Fruit fly (Drosophila melanogaster) whole organism, embryonic: ENCODE data around the gene CG4009.

Source experiments
- ATbp ChIP-seq: fragments of 200-800 bp; sonication (Bioruptor generic); optimal IDR thresholded peaks from 2 replicates; lab custom pipeline; 2017; ENCODE audit warnings: missing biosample characterization, mild to moderate bottlenecking, missing genetic modification characterization, missing genetic modification reagents
- Aef1 ChIP-seq: fragments of 200-800 bp; sonication (Bioruptor generic); IDR thresholded peaks from 3 replicates; pipeline ENCODE4 v1.3.6; 2022; ENCODE audit warnings: missing biosample characterization, missing genetic modification characterization
- CG10565 ChIP-seq: fragments of 200-800 bp; sonication (Bioruptor generic); optimal IDR thresholded peaks from 3 replicates; lab custom pipeline; 2016; ENCODE audit warnings: missing biosample characterization, mild to moderate bottlenecking, missing genetic modification characterization
- CG11247 ChIP-seq: fragments of 200-800 bp; sonication (Bioruptor generic); IDR thresholded peaks from 2 replicates; pipeline ENCODE4 v1.3.6; 2022; ENCODE audit warnings: missing biosample characterization, missing genetic modification characterization
- CG12071 ChIP-seq: fragments of 200-800 bp; sonication (Bioruptor generic); optimal IDR thresholded peaks from 3 replicates; lab custom pipeline; 2018; ENCODE audit warnings: missing biosample characterization, mild to moderate bottlenecking, missing genetic modification characterization
- CG12659 ChIP-seq: fragments of 200-800 bp; sonication (Bioruptor generic); optimal IDR thresholded peaks from 3 replicates; lab custom pipeline; 2017; ENCODE audit warnings: mild to moderate bottlenecking, missing biosample characterization, missing genetic modification reagents, missing genetic modification characterization
- CG13424 ChIP-seq: fragments of 200-800 bp; sonication (Bioruptor generic); optimal IDR thresholded peaks from 2 replicates; lab custom pipeline; 2019; ENCODE audit warnings: missing biosample characterization, mild to moderate bottlenecking, missing genetic modification characterization, moderate library complexity
- CG17328 ChIP-seq: fragments of 200-800 bp; sonication (Bioruptor generic); IDR thresholded peaks from 2 replicates; pipeline ENCODE4 v1.3.6; 2022; ENCODE audit warnings: missing biosample characterization, missing genetic modification characterization
- CG17802 ChIP-seq: fragments of 200-800 bp; sonication (Bioruptor generic); optimal IDR thresholded peaks from 2 replicates; lab custom pipeline; 2018; ENCODE audit warnings: missing biosample characterization, mild to moderate bottlenecking, missing genetic modification characterization, moderate library complexity
- CG17829 ChIP-seq: fragments of 200-800 bp; optimal IDR thresholded peaks from 2 replicates; lab custom pipeline; 2019; ENCODE audit warnings: missing biosample characterization, mild to moderate bottlenecking, missing genetic modification characterization, moderate library complexity
- CG1832 ChIP-seq: fragments of 200-800 bp; sonication (Bioruptor generic); optimal IDR thresholded peaks from 2 replicates; lab custom pipeline; 2017; ENCODE audit warnings: missing biosample characterization, mild to moderate bottlenecking, missing genetic modification characterization, inconsistent platforms
- CG2678 ChIP-seq: fragments of 200-800 bp; sonication (Bioruptor generic); optimal IDR thresholded peaks from 3 replicates; lab custom pipeline; 2019; ENCODE audit warnings: missing biosample characterization, mild to moderate bottlenecking, missing genetic modification characterization, moderate library complexity
- CG2712 ChIP-seq: fragments of 200-800 bp; optimal IDR thresholded peaks from 3 replicates; lab custom pipeline; 2019; ENCODE audit warnings: missing biosample characterization, mild to moderate bottlenecking, missing genetic modification characterization, moderate library complexity
- CG30403 ChIP-seq: fragments of 200-800 bp; sonication (Bioruptor generic); optimal IDR thresholded peaks from 3 replicates; lab custom pipeline; 2016; ENCODE audit warnings: missing biosample characterization, missing genetic modification characterization
- CG30431 ChIP-seq: fragments of 200-800 bp; sonication (Bioruptor generic); optimal IDR thresholded peaks from 2 replicates; lab custom pipeline; 2017; ENCODE audit warnings: missing biosample characterization, missing genetic modification characterization
- CG3065 ChIP-seq: fragments of 200-800 bp; sonication (Bioruptor generic); optimal IDR thresholded peaks from 2 replicates; lab custom pipeline; 2016; ENCODE audit warnings: missing biosample characterization, missing genetic modification characterization
- CG42726 ChIP-seq: fragments of 200-800 bp; sonication (Bioruptor generic); IDR thresholded peaks from 2 replicates; pipeline ENCODE4 v1.3.6; 2022; ENCODE audit warnings: missing biosample characterization, missing genetic modification characterization; ENCODE audit not compliant: partially characterized antibody
- CG4404 ChIP-seq: fragments of 200-800 bp; sonication (Bioruptor generic); IDR thresholded peaks from 2 replicates; pipeline ENCODE4 v1.3.6; 2022; ENCODE audit warnings: missing biosample characterization, missing genetic modification characterization
- CG4424 ChIP-seq: fragments of 200-800 bp; sonication (Bioruptor generic); optimal IDR thresholded peaks from 3 replicates; lab custom pipeline; 2016; ENCODE audit warnings: missing biosample characterization, missing genetic modification characterization
- CG6272 ChIP-seq: fragments of 200-800 bp; sonication (Bioruptor generic); IDR thresholded peaks from 2 replicates; pipeline ENCODE4 v1.3.6; 2022; ENCODE audit warnings: missing biosample characterization, missing genetic modification characterization
- CG7357 ChIP-seq: fragments of 200-800 bp; sonication (Bioruptor generic); IDR thresholded peaks from 3 replicates; pipeline ENCODE4 v1.3.6; 2022; ENCODE audit warnings: missing biosample characterization, missing genetic modification characterization
- CG8290 ChIP-seq, 3 experiments: fragments of 200-800 bp; sonication (Bioruptor generic); optimal IDR thresholded peaks; 2 replicates each; lab custom pipeline; 2016 to 2019; ENCODE audit warnings: missing biosample characterization in 3 of 3, missing genetic modification characterization in 3 of 3, mild to moderate bottlenecking in 2 of 3, moderate library complexity in 1 of 3
- CG9215 ChIP-seq: fragments of 200-800 bp; sonication (Bioruptor generic); IDR thresholded peaks from 2 replicates; pipeline ENCODE4 v1.3.6; 2022; ENCODE audit warnings: missing biosample characterization, missing genetic modification characterization
- CTCF ChIP-seq: fragments of 200-800 bp; sonication (Bioruptor generic); optimal IDR thresholded peaks from 2 replicates; lab custom pipeline; 2017; ENCODE audit warnings: missing biosample characterization, mild to moderate bottlenecking, missing genetic modification characterization, moderate library complexity
- Dref ChIP-seq: fragments of 200-800 bp; sonication (Bioruptor generic); IDR thresholded peaks from 2 replicates; pipeline ENCODE4 v1.3.6; 2022; ENCODE audit warnings: missing biosample characterization, missing genetic modification characterization
- E2f1 ChIP-seq: fragments of 200-800 bp; sonication (Bioruptor generic); IDR thresholded peaks from 2 replicates; pipeline ENCODE4 v1.3.6; 2022; ENCODE audit warnings: missing biosample characterization, missing genetic modification characterization
- Fer3 ChIP-seq: fragments of 200-800 bp; sonication (Bioruptor generic); optimal IDR thresholded peaks from 2 replicates; lab custom pipeline; 2018; ENCODE audit warnings: missing biosample characterization, mild to moderate bottlenecking, missing genetic modification characterization, moderate library complexity
- H15 ChIP-seq: fragments of 200-800 bp; sonication (Bioruptor generic); IDR thresholded peaks from 3 replicates; pipeline ENCODE4 v1.3.6; 2022; ENCODE audit warnings: missing biosample characterization, missing genetic modification characterization
- MESR4 ChIP-seq: fragments of 200-800 bp; sonication (Bioruptor generic); optimal IDR thresholded peaks from 2 replicates; lab custom pipeline; 2018; ENCODE audit warnings: missing biosample characterization, mild to moderate bottlenecking, missing genetic modification characterization, moderate library complexity
- Mad ChIP-seq: fragments of 200-800 bp; sonication (Bioruptor generic); optimal IDR thresholded peaks from 2 replicates; lab custom pipeline; 2016; ENCODE audit warnings: missing biosample characterization, missing genetic modification characterization
- Mes4 ChIP-seq: fragments of 200-800 bp; sonication (Bioruptor generic); optimal IDR thresholded peaks from 2 replicates; lab custom pipeline; 2016; ENCODE audit warnings: missing biosample characterization, missing genetic modification characterization
- Oli ChIP-seq: fragments of 200-800 bp; sonication (Bioruptor generic); optimal IDR thresholded peaks from 2 replicates; lab custom pipeline; 2018; ENCODE audit warnings: missing biosample characterization, mild to moderate bottlenecking, missing genetic modification characterization, moderate library complexity
- PHDP ChIP-seq: fragments of 200-800 bp; sonication (Bioruptor generic); optimal IDR thresholded peaks from 3 replicates; lab custom pipeline; 2018; ENCODE audit warnings: missing biosample characterization, mild to moderate bottlenecking, missing genetic modification characterization, moderate library complexity
- Ptx1 ChIP-seq: fragments of 200-800 bp; sonication (Bioruptor generic); IDR thresholded peaks from 2 replicates; pipeline ENCODE4 v1.3.6; 2022; ENCODE audit warnings: missing biosample characterization, missing genetic modification characterization
- Taf1 ChIP-seq: fragments of 200-800 bp; sonication (Bioruptor generic); IDR thresholded peaks from 2 replicates; pipeline ENCODE4 v1.3.6; 2022; ENCODE audit warnings: missing biosample characterization, missing genetic modification characterization
- Trl ChIP-seq, 3 experiments: fragments of >200 bp in 2 of 3; fragments of 200-800 bp in 1 of 3; sonication (Bioruptor generic) in 1 of 3; optimal IDR thresholded peaks; 2 replicates in 1 of 3; 3 replicates in 2 of 3; lab custom pipeline; 2016 to 2017; ENCODE audit warnings: missing biosample characterization in 1 of 3, missing genetic modification characterization in 1 of 3
- amos ChIP-seq: fragments of 200-800 bp; sonication (Bioruptor generic); IDR thresholded peaks from 2 replicates; pipeline ENCODE4 v1.3.6; 2022; ENCODE audit warnings: missing biosample characterization, missing genetic modification characterization; ENCODE audit not compliant: partially characterized antibody
- cas ChIP-seq: fragments of 200-800 bp; sonication (Bioruptor generic); IDR thresholded peaks from 2 replicates; pipeline ENCODE4 v1.3.6; 2022; ENCODE audit warnings: missing biosample characterization, missing genetic modification characterization
- caup ChIP-seq: fragments of 200-800 bp; sonication (Bioruptor generic); optimal IDR thresholded peaks from 3 replicates; lab custom pipeline; 2017; ENCODE audit warnings: missing biosample characterization, mild to moderate bottlenecking, missing genetic modification characterization, moderate library complexity; ENCODE audit not compliant: severe bottlenecking
- chm ChIP-seq: fragments of 200-800 bp; sonication (Bioruptor generic); IDR thresholded peaks from 2 replicates; pipeline ENCODE4 v1.3.6; 2022; ENCODE audit warnings: missing biosample characterization, missing genetic modification characterization
- dmrt99B ChIP-seq: fragments of 200-800 bp; sonication (Bioruptor generic); optimal IDR thresholded peaks from 2 replicates; lab custom pipeline; 2018; ENCODE audit warnings: missing biosample characterization, mild to moderate bottlenecking, missing genetic modification characterization, moderate library complexity
- eyg ChIP-seq: fragments of 200-800 bp; sonication (Bioruptor generic); optimal IDR thresholded peaks from 3 replicates; lab custom pipeline; 2016; ENCODE audit warnings: missing biosample characterization, missing genetic modification characterization
- gcm2 ChIP-seq: fragments of 200-800 bp; sonication (Bioruptor generic); optimal IDR thresholded peaks from 2 replicates; lab custom pipeline; 2016; ENCODE audit warnings: missing biosample characterization, missing genetic modification characterization
- grn ChIP-seq: fragments of 200-800 bp; sonication (Bioruptor generic); optimal IDR thresholded peaks from 3 replicates; lab custom pipeline; 2017; ENCODE audit warnings: missing biosample characterization, missing genetic modification characterization
- gsb-n ChIP-seq: fragments of 200-800 bp; sonication (Bioruptor generic); optimal IDR thresholded peaks from 3 replicates; lab custom pipeline; 2018; ENCODE audit warnings: missing biosample characterization, mild to moderate bottlenecking, missing genetic modification characterization
- hbn ChIP-seq: fragments of 200-800 bp; sonication (Bioruptor generic); IDR thresholded peaks from 2 replicates; pipeline ENCODE4 v1.3.6; 2022; ENCODE audit warnings: missing biosample characterization, missing genetic modification characterization; ENCODE audit not compliant: partially characterized antibody
- pb ChIP-seq: fragments of 200-800 bp; sonication (Bioruptor generic); optimal IDR thresholded peaks from 3 replicates; lab custom pipeline; 2016; ENCODE audit warnings: missing biosample characterization, missing genetic modification characterization
- pum ChIP-seq: fragments of 200-800 bp; sonication (Bioruptor generic); optimal IDR thresholded peaks from 2 replicates; lab custom pipeline; 2016; ENCODE audit warnings: missing biosample characterization, missing genetic modification characterization
- salm ChIP-seq: fragments of 200-800 bp; sonication (Bioruptor generic); optimal IDR thresholded peaks from 2 replicates; lab custom pipeline; 2018; ENCODE audit warnings: missing biosample characterization, mild to moderate bottlenecking, missing genetic modification characterization
- twi ChIP-seq: fragments of 200-800 bp; optimal IDR thresholded peaks from 2 replicates; lab custom pipeline; 2019; ENCODE audit warnings: missing biosample characterization, mild to moderate bottlenecking, missing genetic modification characterization, moderate library complexity
- yki ChIP-seq: fragments of >200 bp; optimal IDR thresholded peaks from 3 replicates; lab custom pipeline; 2018

The CG4009 gene

dm6 chr3R:17020956-17021355 lies 14.9 kb downstream of the CG4009 start, which contains the start of gene Adsl (continued):
- TF ChIP-seq CG2678 (tag; lab: Kevin White, UChicago) (no peak), CG30431 (GFP tag; lab: Kevin White, UChicago) (no peak), CG30403 (GFP tag; lab: Kevin White, UChicago) (peak; percentile 42), chm (GFP tag; lab: Robert Waterston, UW) (no peak), CG3065 (GFP tag; lab: Kevin White, UChicago) (no peak), ATbp (GFP tag; lab: Kevin White, UChicago) (peak; percentile 78), CG13424 (no peak), gcm2 (GFP tag; lab: Kevin White, UChicago) (peak; percentile 41), CTCF (peak; percentile 56), Dref (no peak), pum (GFP tag; lab: Kevin White, UChicago) (no peak), Ptx1 (no peak), yki (no peak), CG8290 (GFP tag; optimal IDR thresholded peaks at IDR 0.05; lab: Kevin White, UChicago) (no peak), CG8290 (tag; optimal IDR thresholded peaks at IDR 0.05; lab: Kevin White, UChicago) (peak in 1 of 2 experiments; percentile 3), eyg (GFP tag; lab: Kevin White, UChicago) (peak; percentile 3), CG12659 (peak; percentile 72), CG17829 (no peak), Mes4 (GFP tag; lab: Kevin White, UChicago) (peak; percentile 45), Oli (tag; lab: Kevin White, UChicago) (peak; percentile 51), Fer3 (no peak), CG11247 (no peak), pb (GFP tag; lab: Kevin White, UChicago) (peak; percentile 11), Aef1 (GFP tag; lab: Robert Waterston, UW) (no peak), amos (GFP tag; lab: Robert Waterston, UW) (no peak), CG17328 (GFP tag; lab: Robert Waterston, UW) (peak; percentile 73), CG6272 (no peak), salm (tag; lab: Kevin White, UChicago) (peak; percentile 55), CG10565 (GFP tag; lab: Kevin White, UChicago) (no peak), MESR4 (GFP tag; lab: Kevin White, UChicago) (peak; percentile 78), gsb-n (tag; lab: Kevin White, UChicago) (peak; percentile 83), CG17802 (tag; lab: Kevin White, UChicago) (peak; percentile 46), CG4424 (peak; percentile 74), CG12071 (peak; percentile 67), H15 (GFP tag; lab: Robert Waterston, UW) (no peak), hbn (GFP tag; lab: Robert Waterston, UW) (0 out of 2 replicates have a peak, but pooled peaks have one; percentile 14), Trl (optimal IDR thresholded peaks at IDR 0.05; lab: Kevin White, UChicago) (no peak), Trl (GFP tag; optimal IDR thresholded peaks at IDR 0.05; lab: Kevin White, UChicago) (no peak), CG1832 (GFP tag; lab: Kevin White, UChicago) (no peak), CG4404 (GFP tag; lab: Robert Waterston, UW) (no peak), CG2712 (tag; lab: Kevin White, UChicago) (no peak), dmrt99B (tag; lab: Kevin White, UChicago) (no peak), Taf1 (no peak), grn (peak; percentile 43), CG42726 (no peak), PHDP (no peak), Mad (GFP tag; lab: Kevin White, UChicago) (peak; percentile 18), cas (no peak), E2f1 (peak; percentile 21; the same call in 1 of the 2 replicates), caup (peak; percentile 89), CG7357 (GFP tag; lab: Robert Waterston, UW) (no peak), CG9215 (GFP tag; lab: Robert Waterston, UW) (no peak), twi (tag; lab: Kevin White, UChicago) (no peak)
